Worm (Caenorhabditis elegans) whole organism, L3 larva: ENCODE data around the gene acly-1.
A peak's percentile ranks its signal among the peaks of the same experiment; 100 is the strongest.

Source experiments
- R02D3.7 ChIP-seq: fragments of 150-350 bp; optimal IDR thresholded peaks from 2 replicates; lab custom pipeline; 2014; ENCODE audit warnings: missing biosample characterization, missing genetic modification characterization
- ZK546.5 ChIP-seq: sonication (generic microtip); optimal IDR thresholded peaks from 2 replicates; lab custom pipeline; 2017; ENCODE audit warnings: missing biosample characterization, missing genetic modification characterization
- aly-2 ChIP-seq: fragments of 150-350 bp; optimal IDR thresholded peaks from 2 replicates; lab custom pipeline; 2014; ENCODE audit warnings: missing biosample characterization, missing genetic modification characterization
- ama-1 ChIP-seq: fragments of 150-350 bp; optimal IDR thresholded peaks from 2 replicates; lab custom pipeline; 2018
- ceh-16 ChIP-seq: sonication (generic microtip); optimal IDR thresholded peaks from 2 replicates; lab custom pipeline; 2017; ENCODE audit warnings: missing biosample characterization, missing genetic modification characterization
- ceh-28 ChIP-seq: fragments of 150-350 bp; optimal IDR thresholded peaks from 2 replicates; lab custom pipeline; 2014; ENCODE audit warnings: missing biosample characterization, missing genetic modification reagents, missing genetic modification characterization
- ceh-9 ChIP-seq: sonication (generic microtip); optimal IDR thresholded peaks from 2 replicates; lab custom pipeline; 2018; ENCODE audit warnings: missing biosample characterization, missing genetic modification characterization
- daf-12 ChIP-seq: fragments of 150-350 bp; optimal IDR thresholded peaks from 2 replicates; lab custom pipeline; 2014; ENCODE audit warnings: missing biosample characterization, missing genetic modification reagents, missing genetic modification characterization
- egl-27 ChIP-seq: sonication (generic microtip); optimal IDR thresholded peaks from 4 replicates; lab custom pipeline; 2017; ENCODE audit warnings: missing biosample characterization, missing genetic modification reagents, missing genetic modification characterization
- elt-2 ChIP-seq: sonication (generic microtip); optimal IDR thresholded peaks from 2 replicates; lab custom pipeline; 2016; ENCODE audit warnings: missing genetic modification reagents, mild to moderate bottlenecking, missing genetic modification characterization, missing compliant biosample characterization
- elt-3 ChIP-seq, 3 experiments: fragments of 150-350 bp in 1 of 3; sonication (generic microtip) in 2 of 3; optimal IDR thresholded peaks; 2 replicates in 2 of 3; 4 replicates in 1 of 3; lab custom pipeline; 2014 to 2017; ENCODE audit warnings: missing biosample characterization in 3 of 3, missing genetic modification characterization in 3 of 3
- eor-1 ChIP-seq, 2 experiments: fragments of 150-350 bp; optimal IDR thresholded peaks; 2 replicates each; lab custom pipeline; 2014 to 2018; ENCODE audit warnings: missing biosample characterization in 2 of 2, missing genetic modification characterization in 2 of 2
- fos-1 ChIP-seq: fragments of 150-350 bp; optimal IDR thresholded peaks from 2 replicates; lab custom pipeline; 2014; ENCODE audit warnings: missing biosample characterization, missing genetic modification characterization
- jun-1 ChIP-seq: fragments of 150-350 bp; optimal IDR thresholded peaks from 2 replicates; lab custom pipeline; 2014; ENCODE audit warnings: missing biosample characterization, missing genetic modification reagents, missing genetic modification characterization
- lin-15B ChIP-seq: fragments of 150-350 bp; optimal IDR thresholded peaks from 2 replicates; lab custom pipeline; 2014; ENCODE audit warnings: missing biosample characterization, missing genetic modification characterization
- lin-39 ChIP-seq: fragments of 150-350 bp; optimal IDR thresholded peaks from 2 replicates; lab custom pipeline; 2018; ENCODE audit warnings: missing biosample characterization, missing genetic modification reagents, missing genetic modification characterization
- lsy-12 ChIP-seq: sonication (generic microtip); optimal IDR thresholded peaks from 2 replicates; lab custom pipeline; 2016; ENCODE audit warnings: mild to moderate bottlenecking, missing genetic modification characterization, missing compliant biosample characterization
- mdl-1 ChIP-seq: fragments of 150-350 bp; optimal IDR thresholded peaks from 2 replicates; lab custom pipeline; 2014; ENCODE audit warnings: missing biosample characterization, missing genetic modification characterization
- mml-1 ChIP-seq: fragments of 150-350 bp; sonication (generic microtip); optimal IDR thresholded peaks from 3 replicates; lab custom pipeline; 2014; ENCODE audit warnings: missing biosample characterization, missing genetic modification characterization
- nfya-1 ChIP-seq: sonication (generic microtip); optimal IDR thresholded peaks from 2 replicates; lab custom pipeline; 2017; ENCODE audit warnings: missing genetic modification characterization, mild to moderate bottlenecking, missing compliant biosample characterization, antibody characterized with exemption, moderate library complexity; ENCODE audit not compliant: insufficient read depth
- nhr-11 ChIP-seq: fragments of 150-350 bp; optimal IDR thresholded peaks from 2 replicates; lab custom pipeline; 2014; ENCODE audit warnings: missing biosample characterization, missing genetic modification characterization
- nhr-12 ChIP-seq: fragments of 150-350 bp; optimal IDR thresholded peaks from 2 replicates; lab custom pipeline; 2014; ENCODE audit warnings: missing biosample characterization, missing genetic modification characterization
- nhr-23 ChIP-seq: fragments of 150-350 bp; optimal IDR thresholded peaks from 2 replicates; lab custom pipeline; 2014; ENCODE audit warnings: missing biosample characterization, missing genetic modification reagents, missing genetic modification characterization
- nhr-28 ChIP-seq: fragments of 150-350 bp; optimal IDR thresholded peaks from 2 replicates; lab custom pipeline; 2014; ENCODE audit warnings: missing biosample characterization, missing genetic modification characterization
- nhr-43 ChIP-seq: sonication (generic microtip); optimal IDR thresholded peaks from 2 replicates; lab custom pipeline; 2016; ENCODE audit warnings: mild to moderate bottlenecking, missing genetic modification characterization, missing compliant biosample characterization; ENCODE audit not compliant: poor library complexity, severe bottlenecking
- nhr-67 ChIP-seq: fragments of 150-350 bp; optimal IDR thresholded peaks from 2 replicates; lab custom pipeline; 2014; ENCODE audit warnings: missing biosample characterization, missing genetic modification characterization
- nhr-76 ChIP-seq: fragments of 150-350 bp; sonication (generic microtip); optimal IDR thresholded peaks from 5 replicates; lab custom pipeline; 2014; ENCODE audit warnings: missing biosample characterization, missing genetic modification characterization
- nhr-77 ChIP-seq: fragments of 150-350 bp; optimal IDR thresholded peaks from 2 replicates; lab custom pipeline; 2014; ENCODE audit warnings: missing biosample characterization, missing genetic modification characterization
- pqm-1 ChIP-seq: fragments of 150-350 bp; optimal IDR thresholded peaks from 2 replicates; lab custom pipeline; 2017; ENCODE audit warnings: missing biosample characterization, missing genetic modification characterization, inconsistent platforms
- skn-1 ChIP-seq: fragments of 150-350 bp; optimal IDR thresholded peaks from 2 replicates; lab custom pipeline; 2014; ENCODE audit warnings: missing biosample characterization, missing genetic modification characterization
- snpc-4 ChIP-seq: fragments of 150-350 bp; optimal IDR thresholded peaks from 2 replicates; lab custom pipeline; 2014; ENCODE audit warnings: missing biosample characterization, missing genetic modification characterization
- tbx-2 ChIP-seq: sonication (generic microtip); optimal IDR thresholded peaks from 2 replicates; lab custom pipeline; 2016; ENCODE audit warnings: mild to moderate bottlenecking, missing genetic modification characterization, missing compliant biosample characterization
- unc-39 ChIP-seq: sonication (generic microtip); optimal IDR thresholded peaks from 4 replicates; lab custom pipeline; 2017; ENCODE audit warnings: missing biosample characterization, missing genetic modification characterization
- unc-62 ChIP-seq: fragments of 150-350 bp; sonication (generic microtip); optimal IDR thresholded peaks from 4 replicates; lab custom pipeline; 2014; ENCODE audit warnings: missing biosample characterization, missing genetic modification reagents, missing genetic modification characterization
- zag-1 ChIP-seq: fragments of 150-350 bp; optimal IDR thresholded peaks from 2 replicates; lab custom pipeline; 2014; ENCODE audit warnings: missing biosample characterization, missing genetic modification characterization
- ztf-4 ChIP-seq: fragments of 150-350 bp; optimal IDR thresholded peaks from 2 replicates; lab custom pipeline; 2014; ENCODE audit warnings: missing biosample characterization, missing genetic modification characterization

The acly-1 gene

DNA sequence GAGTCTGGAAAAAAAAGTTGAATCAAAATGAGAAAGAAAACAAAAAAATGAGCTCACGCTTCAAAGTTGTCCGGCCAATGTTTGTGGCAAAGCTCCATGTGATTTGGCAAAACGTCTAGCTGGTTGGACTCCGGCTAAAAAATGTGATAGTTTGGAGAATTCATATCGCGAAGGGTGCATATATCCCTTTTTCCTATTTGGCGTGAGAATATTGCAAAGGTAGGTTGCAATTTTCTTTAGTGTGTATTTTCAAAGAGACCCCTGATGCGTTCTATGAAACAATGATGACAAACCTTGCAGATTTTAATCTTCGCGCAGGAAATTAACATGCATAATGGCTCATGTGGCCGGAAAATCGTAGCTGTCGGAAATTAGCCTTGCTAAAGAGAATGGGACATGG is 12.8 kb downstream of the acly-1 start:
- TF ChIP-seq unc-62 (GFP tag; lab: Kevin White, UChicago) = no peak
- peak; percentile 27 for TF ChIP-seq nhr-23 (tag; lab: Kevin White, UChicago)
- TF ChIP-seq, all 47 proteins: peak for 1

DNA sequence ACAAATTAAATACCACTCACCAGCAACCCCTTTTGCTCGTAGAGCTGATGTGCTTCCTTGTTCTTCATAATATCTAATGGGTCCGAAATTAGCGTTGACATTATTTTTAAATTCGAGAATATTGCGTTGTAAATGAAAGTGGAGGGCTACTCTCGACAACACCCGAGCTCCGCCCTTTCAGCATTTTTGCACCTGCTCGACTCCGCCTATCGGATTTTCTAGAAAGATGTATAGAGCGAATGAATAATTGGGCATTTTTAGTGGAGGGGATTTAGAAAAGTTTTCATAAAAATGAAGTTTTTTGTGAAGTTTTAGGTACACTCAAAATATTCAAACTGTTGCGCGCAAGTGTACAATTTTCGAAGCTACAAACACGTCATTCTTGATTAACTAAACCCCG is 14.9 kb downstream of the acly-1 start, which contains the start of gene F09E10.5:
F09E10.5 (minus strand) TSS at position 101 of the 400 bp plus-strand sequence.
- TF ChIP-seq snpc-4 (tag; lab: Kevin White, UChicago) = no peak
- no peak for TF ChIP-seq nfya-1
- TF ChIP-seq nhr-76 (tag; lab: Kevin White, UChicago) = no peak
- no peak for TF ChIP-seq nhr-23 (tag; lab: Kevin White, UChicago)
- TF ChIP-seq elt-2 (tag; lab: Kevin White, UChicago) = no peak
- no peak for TF ChIP-seq jun-1 (tag; lab: Kevin White, UChicago)
- TF ChIP-seq pqm-1 (tag; lab: Kevin White, UChicago) = no peak
- TF ChIP-seq nhr-77 (tag; lab: Kevin White, UChicago) = no peak
- no peak for TF ChIP-seq nhr-11 (tag; lab: Kevin White, UChicago)
- TF ChIP-seq lin-15B (tag; lab: Kevin White, UChicago) = no peak
- no peak for TF ChIP-seq skn-1
- no peak for TF ChIP-seq unc-39 (tag; lab: Kevin White, UChicago)

DNA sequence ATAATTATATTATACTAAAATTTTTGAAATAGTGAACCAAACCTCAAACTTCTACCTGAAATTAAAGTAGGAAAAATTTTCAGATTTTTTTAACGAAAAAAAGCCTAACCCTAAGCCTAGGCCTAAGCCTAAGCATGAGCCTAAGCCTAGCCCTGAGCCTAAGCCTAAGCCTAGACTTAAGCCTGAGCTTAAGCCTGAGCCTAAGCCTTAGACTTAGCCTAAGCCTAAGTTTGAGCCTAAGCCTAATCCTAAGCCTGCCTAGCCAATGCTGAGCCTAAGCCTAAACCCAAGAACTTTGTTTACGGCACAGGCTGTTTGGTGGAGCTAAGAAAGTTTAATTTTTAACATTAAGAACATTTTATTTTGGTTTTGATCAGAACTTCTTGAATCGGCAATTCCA is 16.6 kb downstream of the acly-1 start:
- TF ChIP-seq nhr-43 (no peak), ama-1 (lab: Kevin White, UChicago) (no peak), pqm-1 (tag; lab: Kevin White, UChicago) (no peak), nhr-77 (tag; lab: Kevin White, UChicago) (no peak), nhr-23 (tag; lab: Kevin White, UChicago) (no peak), ceh-28 (tag; lab: Kevin White, UChicago) (no peak), eor-1 (tag; optimal IDR thresholded peaks at IDR 0.05; lab: Kevin White, UChicago) (no peak), aly-2 (no peak), egl-27 (tag; lab: Kevin White, UChicago) (no peak), mdl-1 (tag; lab: Kevin White, UChicago) (no peak)

DNA sequence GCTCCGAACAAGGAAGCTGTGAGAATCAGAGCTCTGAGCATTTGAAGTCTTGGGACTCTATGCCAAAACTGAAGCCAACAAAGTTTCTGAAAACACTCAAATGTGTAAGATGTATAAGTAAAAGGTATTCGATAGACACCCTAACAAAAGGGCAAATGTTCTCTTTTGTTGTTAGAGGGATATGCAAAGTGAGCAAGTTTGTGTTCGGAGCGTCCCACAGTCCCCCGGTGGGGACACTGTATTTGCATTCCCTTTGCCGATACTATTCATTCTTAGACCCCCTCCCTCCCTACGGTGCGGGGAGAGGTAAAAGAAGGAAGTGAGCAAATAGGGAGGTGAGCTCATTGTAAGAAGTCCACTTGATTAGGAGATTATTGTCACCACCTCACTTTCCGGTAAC is 18.2 kb downstream of the acly-1 start, which contains the start of gene F09E10.6:
F09E10.6 (minus strand) TSS at position 101 of the 400 bp plus-strand sequence.
- TF ChIP-seq nhr-28 (tag; lab: Kevin White, UChicago) = no peak
- TF ChIP-seq lsy-12 (tag; lab: Kevin White, UChicago) = no peak
- TF ChIP-seq zag-1 = no peak
- TF ChIP-seq mml-1 (tag; lab: Kevin White, UChicago) = no peak
- no peak for TF ChIP-seq tbx-2 (tag; lab: Kevin White, UChicago)
- no peak for TF ChIP-seq egl-27 (tag; lab: Kevin White, UChicago)
- TF ChIP-seq unc-62 (GFP tag; lab: Kevin White, UChicago) = no peak
- no peak for TF ChIP-seq R02D3.7 (tag; lab: Kevin White, UChicago)
- no peak for TF ChIP-seq ceh-16 (tag; lab: Kevin White, UChicago)
- no peak for TF ChIP-seq elt-3 (tag; optimal IDR thresholded peaks at IDR 0.05; lab: Kevin White, UChicago)
- no peak for TF ChIP-seq nhr-43
- no peak for TF ChIP-seq fos-1
- TF ChIP-seq snpc-4 (tag; lab: Kevin White, UChicago) = no peak

DNA sequence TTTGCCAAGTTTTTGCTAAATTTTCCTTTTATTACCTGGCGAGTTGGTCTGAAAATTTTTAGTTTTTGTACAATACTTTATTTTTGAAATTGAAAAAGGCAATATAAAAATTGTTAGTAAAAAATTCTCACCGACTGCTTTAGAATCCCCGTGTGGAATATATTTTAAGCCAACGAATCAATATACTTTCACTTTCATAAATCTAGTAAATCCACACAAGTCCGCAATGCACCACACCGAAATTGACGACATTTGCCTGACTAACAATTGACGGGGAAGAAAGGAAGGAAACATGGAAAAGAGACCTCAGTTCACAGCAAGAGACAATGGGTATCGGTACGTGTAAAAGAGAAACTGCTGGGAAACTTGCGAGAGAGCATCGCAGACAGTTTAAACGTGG is 20.2 kb downstream of the acly-1 start:
- TF ChIP-seq tbx-2 (tag; lab: Kevin White, UChicago) (no peak), nhr-12 (no peak), ztf-4 (tag; lab: Kevin White, UChicago) (no peak), zag-1 (no peak), ceh-28 (tag; lab: Kevin White, UChicago) (no peak), eor-1 (tag; optimal IDR thresholded peaks at IDR 0.05; lab: Kevin White, UChicago) (no peak), snpc-4 (tag; lab: Kevin White, UChicago) (no peak), nfya-1 (no peak), elt-2 (tag; lab: Kevin White, UChicago) (no peak), nhr-43 (no peak)

DNA sequence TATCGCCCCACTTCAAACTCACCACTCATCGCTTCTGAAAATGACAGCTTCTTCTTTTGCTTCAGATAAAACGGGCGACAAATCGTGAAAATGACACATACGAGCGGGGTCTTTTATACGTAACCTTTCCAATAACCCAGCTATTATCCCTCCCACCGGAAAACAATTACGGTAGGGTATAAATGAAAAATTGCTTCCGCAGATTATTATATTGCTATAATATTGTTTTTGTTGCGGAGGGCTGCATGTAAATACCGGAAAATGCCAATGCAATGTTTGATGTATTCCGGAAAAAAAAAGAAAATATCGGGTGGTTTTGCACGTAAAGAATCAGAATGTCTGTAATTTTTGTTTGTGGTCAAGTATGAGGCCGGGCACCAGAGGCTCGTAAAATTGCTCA is 22.4 kb downstream of the acly-1 start, which contains the start of gene F09E10.7:
F09E10.7 (minus strand) TSS at position 101 of the 400 bp plus-strand sequence.
- TF ChIP-seq nhr-12 (no peak), nhr-67 (tag; lab: Kevin White, UChicago) (no peak), ztf-4 (tag; lab: Kevin White, UChicago) (no peak), ceh-16 (tag; lab: Kevin White, UChicago) (no peak), daf-12 (no peak), zag-1 (no peak), ceh-28 (tag; lab: Kevin White, UChicago) (no peak), mml-1 (tag; lab: Kevin White, UChicago) (no peak), lsy-12 (tag; lab: Kevin White, UChicago) (no peak), ama-1 (lab: Kevin White, UChicago) (no peak), lin-39 (tag; lab: Kevin White, UChicago) (no peak), lin-15B (tag; lab: Kevin White, UChicago) (no peak), nhr-43 (no peak), ZK546.5 (tag; lab: Kevin White, UChicago) (no peak), ceh-9 (tag; lab: Kevin White, UChicago) (no peak)
